Fruit fly (Drosophila melanogaster) whole organism, wandering third instar larva: Measurements from ENCODE around the gene Prx1.

Source experiments
- Hr78 ChIP-seq: fragments of >200 bp; optimal IDR thresholded peaks from 2 replicates; lab custom pipeline; 2017; ENCODE audit warnings: missing biosample characterization, missing genetic modification characterization
- fru ChIP-seq: fragments of 200-800 bp; sonication (Bioruptor generic); optimal IDR thresholded peaks from 3 replicates; lab custom pipeline; 2016; ENCODE audit warnings: missing biosample characterization, mild to moderate bottlenecking, missing genetic modification characterization
- h ChIP-seq: fragments of 200-800 bp; sonication (Bioruptor generic); optimal IDR thresholded peaks from 3 replicates; lab custom pipeline; 2016; ENCODE audit warnings: missing biosample characterization, mild to moderate bottlenecking, missing genetic modification characterization
- jim ChIP-seq: fragments of 175-275, 200-325 bp; sonication (Bioruptor generic); optimal IDR thresholded peaks from 2 replicates; lab custom pipeline; 2016; ENCODE audit warnings: missing biosample characterization, mild to moderate bottlenecking, missing genetic modification characterization
- lola ChIP-seq: fragments of >200 bp; optimal IDR thresholded peaks from 2 replicates; lab custom pipeline; 2017; ENCODE audit warnings: missing biosample characterization, missing genetic modification characterization
- pan ChIP-seq: fragments of >200 bp; optimal IDR thresholded peaks from 2 replicates; lab custom pipeline; 2017

- no peak for TF ChIP-seq jim
- TF ChIP-seq lola (GFP tag; lab: Kevin White, UChicago), result no peak
- no peak for TF ChIP-seq fru
- TF ChIP-seq pan, result no peak
- TF ChIP-seq h (GFP tag; lab: Kevin White, UChicago), result no peak
- no peak for TF ChIP-seq Hr78
Measured at dm6 chr3L:15203585-15203984, 4.1 kb upstream of the Prx1 start.
